Worm (Caenorhabditis elegans) whole organism, young adult: ENCODE measurements around the gene B0507.4.

ENCODE experiments used
- B0019.2 ChIP-seq: fragments of 200-800 bp; sonication (Bioruptor generic); conservative IDR thresholded peaks from 2 replicates; pipeline ENCODE4 v1.3.6; 2022; ENCODE audit warnings: missing genetic modification reagents, missing genetic modification characterization, missing compliant biosample characterization
- B0261.1 ChIP-seq: sonication (generic microtip); optimal IDR thresholded peaks from 2 replicates; lab custom pipeline; 2016; ENCODE audit warnings: mild to moderate bottlenecking, missing genetic modification characterization, moderate library complexity, missing compliant biosample characterization
- B0336.3 ChIP-seq: fragments of 200-800 bp; sonication (Bioruptor generic); IDR thresholded peaks from 2 replicates; pipeline ENCODE4 v1.3.6; 2022; ENCODE audit warnings: missing genetic modification characterization, missing compliant biosample characterization
- F10E7.11 ChIP-seq: sonication (generic microtip); optimal IDR thresholded peaks from 2 replicates; lab custom pipeline; 2017; ENCODE audit warnings: mild to moderate bottlenecking, missing genetic modification characterization, moderate library complexity, missing compliant biosample characterization
- F23B12.7 ChIP-seq: sonication (generic microtip); optimal IDR thresholded peaks from 2 replicates; lab custom pipeline; 2017; ENCODE audit warnings: missing genetic modification characterization, mild to moderate bottlenecking, missing compliant biosample characterization, antibody characterized with exemption, moderate library complexity; ENCODE audit not compliant: insufficient read depth
- F37B4.10 ChIP-seq: fragments of 200-800 bp; sonication (Bioruptor generic); IDR thresholded peaks from 2 replicates; pipeline ENCODE4 v1.3.6; 2022; ENCODE audit warnings: missing genetic modification characterization, missing compliant biosample characterization
- F49E8.2 ChIP-seq: sonication (generic microtip); optimal IDR thresholded peaks from 3 replicates; lab custom pipeline; 2017; ENCODE audit warnings: missing genetic modification characterization, mild to moderate bottlenecking, missing compliant biosample characterization, antibody characterized with exemption, moderate library complexity; ENCODE audit not compliant: insufficient read depth
- F57A8.1 ChIP-seq: fragments of 200-800 bp; sonication (Bioruptor generic); optimal IDR thresholded peaks from 2 replicates; lab custom pipeline; 2018; ENCODE audit warnings: mild to moderate bottlenecking, missing genetic modification characterization, moderate library complexity, missing compliant biosample characterization
- T07F8.4 ChIP-seq: sonication (generic microtip); optimal IDR thresholded peaks from 2 replicates; lab custom pipeline; 2016; ENCODE audit warnings: mild to moderate bottlenecking, missing genetic modification characterization, moderate library complexity, missing compliant biosample characterization
- akir-1 ChIP-seq: fragments of 200-800 bp; sonication (Bioruptor generic); optimal IDR thresholded peaks from 2 replicates; lab custom pipeline; 2018; ENCODE audit warnings: mild to moderate bottlenecking, missing genetic modification characterization, moderate library complexity, missing compliant biosample characterization
- athp-1 ChIP-seq: sonication (generic microtip); optimal IDR thresholded peaks from 2 replicates; lab custom pipeline; 2017; ENCODE audit warnings: mild to moderate bottlenecking, missing genetic modification characterization, missing compliant biosample characterization
- attf-5 ChIP-seq: fragments of 200-800 bp; sonication (Bioruptor generic); optimal IDR thresholded peaks from 2 replicates; lab custom pipeline; 2018; ENCODE audit warnings: mild to moderate bottlenecking, missing genetic modification characterization, missing compliant biosample characterization
- die-1 ChIP-seq: sonication (generic microtip); optimal IDR thresholded peaks from 2 replicates; lab custom pipeline; 2016; ENCODE audit warnings: missing genotype, mild to moderate bottlenecking, missing genetic modification characterization, missing compliant biosample characterization
- dpl-1 ChIP-seq: fragments of 150-350 bp; optimal IDR thresholded peaks from 2 replicates; lab custom pipeline; 2014; ENCODE audit warnings: missing biosample characterization, missing genetic modification reagents, missing genetic modification characterization
- efl-1 ChIP-seq: fragments of 150-350 bp; optimal IDR thresholded peaks from 2 replicates; lab custom pipeline; 2014; ENCODE audit warnings: missing biosample characterization, missing genetic modification reagents, missing genetic modification characterization
- egrh-3 ChIP-seq: fragments of 200-800 bp; sonication (Bioruptor generic); IDR thresholded peaks from 2 replicates; pipeline ENCODE4 v1.3.6; 2022; ENCODE audit warnings: missing genetic modification reagents, missing genetic modification characterization, missing compliant biosample characterization
- ekl-4 ChIP-seq: fragments of 200-800 bp; sonication (Bioruptor generic); IDR thresholded peaks from 2 replicates; pipeline ENCODE4 v1.3.6; 2022; ENCODE audit warnings: missing genetic modification reagents, missing genetic modification characterization, missing compliant biosample characterization
- fkh-3 ChIP-seq: sonication (generic microtip); optimal IDR thresholded peaks from 2 replicates; lab custom pipeline; 2016; ENCODE audit warnings: mild to moderate bottlenecking, missing genetic modification characterization, missing compliant biosample characterization
- hlh-12 ChIP-seq: sonication (generic microtip); optimal IDR thresholded peaks from 2 replicates; lab custom pipeline; 2016; ENCODE audit warnings: missing genetic modification characterization, missing compliant biosample characterization
- hlh-26 ChIP-seq: fragments of 200-800 bp; sonication (Bioruptor generic); conservative IDR thresholded peaks from 2 replicates; pipeline ENCODE4 v1.3.6; 2022; ENCODE audit warnings: missing genetic modification reagents, missing genetic modification characterization, missing compliant biosample characterization
- hmg-1.2 ChIP-seq: fragments of 200-800 bp; sonication (Bioruptor generic); IDR thresholded peaks from 2 replicates; pipeline ENCODE4 v1.3.6; 2022; ENCODE audit warnings: missing genetic modification reagents, missing genetic modification characterization, missing compliant biosample characterization
- hmg-20 ChIP-seq: fragments of 200-800 bp; sonication (Bioruptor generic); IDR thresholded peaks from 2 replicates; pipeline ENCODE4 v1.3.6; 2022; ENCODE audit warnings: missing genetic modification reagents, missing genetic modification characterization, missing compliant biosample characterization
- hsf-1 ChIP-seq: fragments of 200-800 bp; sonication (Bioruptor generic); IDR thresholded peaks from 2 replicates; pipeline ENCODE4 v1.3.6; 2022; ENCODE audit warnings: missing genetic modification reagents, missing genetic modification characterization, missing compliant biosample characterization
- let-526 ChIP-seq: fragments of 200-800 bp; sonication (Bioruptor generic); IDR thresholded peaks from 2 replicates; pipeline ENCODE4 v1.3.6; 2022; ENCODE audit warnings: missing genetic modification reagents, missing genetic modification characterization, missing compliant biosample characterization
- lin-26 ChIP-seq: fragments of 200-800 bp; sonication (Bioruptor generic); IDR thresholded peaks from 2 replicates; pipeline ENCODE4 v1.3.6; 2022; ENCODE audit warnings: missing genetic modification reagents, missing genetic modification characterization, missing compliant biosample characterization
- lin-54 ChIP-seq: fragments of 200-800 bp; sonication (Bioruptor generic); optimal IDR thresholded peaks from 2 replicates; lab custom pipeline; 2018; ENCODE audit warnings: mild to moderate bottlenecking, missing genetic modification characterization, missing compliant biosample characterization
- lsy-27 ChIP-seq: sonication (generic microtip); optimal IDR thresholded peaks from 2 replicates; lab custom pipeline; 2017; ENCODE audit warnings: missing genetic modification characterization, mild to moderate bottlenecking, missing compliant biosample characterization, antibody characterized with exemption, missing genotype, borderline replicate concordance; ENCODE audit not compliant: insufficient read depth
- madf-10 ChIP-seq: sonication (generic microtip); optimal IDR thresholded peaks from 2 replicates; lab custom pipeline; 2016; ENCODE audit warnings: mild to moderate bottlenecking, missing genetic modification characterization, missing compliant biosample characterization
- madf-8 ChIP-seq: fragments of 200-800 bp; sonication (Bioruptor generic); conservative IDR thresholded peaks from 2 replicates; pipeline ENCODE4 v1.3.6; 2022; ENCODE audit warnings: missing genetic modification reagents, missing genetic modification characterization, missing compliant biosample characterization
- mel-28 ChIP-seq: sonication (generic microtip); optimal IDR thresholded peaks from 2 replicates; lab custom pipeline; 2016; ENCODE audit warnings: borderline replicate concordance, mild to moderate bottlenecking, missing genetic modification characterization, missing compliant biosample characterization
- mxl-1 ChIP-seq: sonication (generic microtip); optimal IDR thresholded peaks from 2 replicates; lab custom pipeline; 2016; ENCODE audit warnings: missing genetic modification characterization, missing compliant biosample characterization
- nfyb-1 ChIP-seq: fragments of 200-800 bp; sonication (Bioruptor generic); IDR thresholded peaks from 2 replicates; pipeline ENCODE4 v1.3.6; 2022; ENCODE audit warnings: missing genetic modification reagents, missing genetic modification characterization, missing compliant biosample characterization
- nhr-120 ChIP-seq: fragments of 200-800 bp; sonication (Bioruptor generic); IDR thresholded peaks from 2 replicates; pipeline ENCODE4 v1.3.6; 2022; ENCODE audit warnings: missing genetic modification characterization, missing compliant biosample characterization
- nhr-179 ChIP-seq: sonication (generic microtip); optimal IDR thresholded peaks from 2 replicates; lab custom pipeline; 2016; ENCODE audit warnings: mild to moderate bottlenecking, missing genetic modification characterization, missing compliant biosample characterization
- nhr-90 ChIP-seq: sonication (generic microtip); optimal IDR thresholded peaks from 2 replicates; lab custom pipeline; 2016; ENCODE audit warnings: missing genotype, mild to moderate bottlenecking, missing genetic modification characterization, missing compliant biosample characterization
- rec-8 ChIP-seq, 2 experiments: sonication (generic microtip); optimal IDR thresholded peaks; 2 replicates each; lab custom pipeline; 2016; ENCODE audit warnings: mild to moderate bottlenecking in 2 of 2, missing genetic modification characterization in 2 of 2, missing genetic modification reagents in 2 of 2, missing genotype in 2 of 2, missing biosample characterization in 1 of 2, missing compliant biosample characterization in 1 of 2, moderate library complexity in 1 of 2
- repo-1 ChIP-seq: sonication (generic microtip); optimal IDR thresholded peaks from 2 replicates; lab custom pipeline; 2017; ENCODE audit warnings: mild to moderate bottlenecking, missing genetic modification characterization, missing compliant biosample characterization
- rpc-1 ChIP-seq, 2 experiments: fragments of 150-350 bp in 1 of 2; sonication (generic microtip) in 1 of 2; optimal IDR thresholded peaks; 2 replicates each; lab custom pipeline; 2014 to 2018; ENCODE audit warnings: missing biosample characterization in 1 of 2, missing genetic modification characterization in 1 of 2, missing genetic modification reagents in 1 of 2, missing genotype in 1 of 2
- sdz-38 ChIP-seq: sonication (generic microtip); optimal IDR thresholded peaks from 2 replicates; lab custom pipeline; 2016; ENCODE audit warnings: missing genotype, missing genetic modification characterization, missing compliant biosample characterization
- snpc-1.1 ChIP-seq: sonication (generic microtip); optimal IDR thresholded peaks from 2 replicates; lab custom pipeline; 2017; ENCODE audit warnings: missing genetic modification characterization, mild to moderate bottlenecking, missing compliant biosample characterization, antibody characterized with exemption, moderate library complexity, missing genotype, missing genetic modification reagents; ENCODE audit not compliant: insufficient read depth
- tbp1 ChIP-seq: fragments of 200-800 bp; sonication (Bioruptor generic); optimal IDR thresholded peaks from 2 replicates; lab custom pipeline; 2018; ENCODE audit warnings: mild to moderate bottlenecking, missing genetic modification characterization, missing compliant biosample characterization
- tbx-9 ChIP-seq: sonication (generic microtip); optimal IDR thresholded peaks from 2 replicates; lab custom pipeline; 2016; ENCODE audit warnings: borderline replicate concordance, missing genetic modification characterization, inconsistent platforms, missing compliant biosample characterization
- unc-130 ChIP-seq: sonication (generic microtip); optimal IDR thresholded peaks from 2 replicates; lab custom pipeline; 2016; ENCODE audit warnings: missing genetic modification reagents, missing genetic modification characterization, missing compliant biosample characterization
- xnd-1 ChIP-seq: sonication (generic microtip); optimal IDR thresholded peaks from 2 replicates; lab custom pipeline; 2016; ENCODE audit warnings: missing genotype, missing genetic modification reagents, missing genetic modification characterization, missing compliant biosample characterization
- zim-3 ChIP-seq: sonication (generic microtip); optimal IDR thresholded peaks from 2 replicates; lab custom pipeline; 2017; ENCODE audit warnings: mild to moderate bottlenecking, missing genetic modification characterization, moderate library complexity, missing compliant biosample characterization
- ztf-22 ChIP-seq: fragments of 200-800 bp; sonication (Bioruptor generic); optimal IDR thresholded peaks from 2 replicates; lab custom pipeline; 2018; ENCODE audit warnings: mild to moderate bottlenecking, missing genetic modification characterization, moderate library complexity, missing compliant biosample characterization
- ztf-25 ChIP-seq: fragments of 200-800 bp; sonication (Bioruptor generic); IDR thresholded peaks from 2 replicates; pipeline ENCODE4 v1.3.6; 2022; ENCODE audit warnings: missing genetic modification reagents, missing genetic modification characterization, missing compliant biosample characterization
- ztf-3 ChIP-seq: fragments of 200-800 bp; sonication (Bioruptor generic); optimal IDR thresholded peaks from 2 replicates; lab custom pipeline; 2018; ENCODE audit warnings: mild to moderate bottlenecking, missing genetic modification characterization, missing compliant biosample characterization

Gene B0507.4

DNA sequence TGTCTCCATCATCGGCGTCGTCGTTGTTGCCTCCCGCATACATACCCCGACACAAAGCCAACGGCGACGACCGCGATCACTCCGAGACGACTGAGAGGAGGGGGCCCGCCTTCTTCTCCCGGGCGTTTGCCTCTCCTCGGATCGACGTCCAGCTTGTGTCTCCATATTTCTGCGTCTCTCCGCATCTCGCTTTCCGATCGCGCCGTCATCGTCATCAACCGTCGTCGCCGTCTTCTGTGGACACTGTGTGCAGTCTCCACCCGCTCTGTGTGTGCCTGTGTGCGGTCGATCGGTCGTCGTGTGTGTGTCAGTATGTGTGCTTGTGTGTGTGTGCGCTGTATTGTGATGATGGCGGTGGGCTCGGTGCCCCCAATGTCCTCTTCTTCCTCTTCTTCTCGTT is 30.8 kb downstream of the B0507.4 start:
- TF ChIP-seq hmg-1.2 (GFP tag; lab: Robert Waterston, UW) (0 out of 2 replicates have a peak, but pooled peaks have one; percentile 31), F49E8.2 (tag; lab: Kevin White, UChicago) (no peak), sdz-38 (tag; lab: Kevin White, UChicago) (no peak), tbx-9 (no peak), nhr-179 (tag; lab: Kevin White, UChicago) (no peak), unc-130 (no peak), lin-54 (GFP tag; lab: Kevin White, UChicago) (no peak), rpc-1 (optimal IDR thresholded peaks at IDR 0.05; lab: Kevin White, UChicago) (no peak), rpc-1 (tag; optimal IDR thresholded peaks at IDR 0.05; lab: Kevin White, UChicago) (no peak), F23B12.7 (tag; lab: Kevin White, UChicago) (no peak), hlh-12 (no peak), F57A8.1 (no peak), ekl-4 (no peak), F37B4.10 (GFP tag; lab: Robert Waterston, UW) (0 out of 2 replicates have a peak, but pooled peaks have one; percentile 17), B0336.3 (GFP tag; lab: Robert Waterston, UW) (no peak), hlh-26 (GFP tag; lab: Robert Waterston, UW) (no peak), rec-8 (tag; optimal IDR thresholded peaks at IDR 0.05; lab: Kevin White, UChicago) (no peak), hsf-1 (GFP tag; lab: Robert Waterston, UW) (no peak), zim-3 (no peak), mxl-1 (no peak), mel-28 (tag; lab: Kevin White, UChicago) (no peak), attf-5 (GFP tag; lab: Kevin White, UChicago) (peak; percentile 68), fkh-3 (tag; lab: Kevin White, UChicago) (no peak), egrh-3 (GFP tag; lab: Robert Waterston, UW) (peak; percentile 80; the same call in 1 of the 2 replicates), F10E7.11 (no peak), akir-1 (GFP tag; lab: Kevin White, UChicago) (no peak), nhr-120 (GFP tag; lab: Robert Waterston, UW) (no peak), ztf-3 (GFP tag; lab: Kevin White, UChicago) (no peak), nfyb-1 (GFP tag; lab: Robert Waterston, UW) (0 out of 2 replicates have a peak, but pooled peaks have one; percentile 57), madf-8 (GFP tag; lab: Robert Waterston, UW) (no peak), nhr-90 (tag; lab: Kevin White, UChicago) (no peak), efl-1 (GFP tag; lab: Kevin White, UChicago) (no peak), let-526 (GFP tag; lab: Robert Waterston, UW) (no peak), ztf-25 (GFP tag; lab: Robert Waterston, UW) (no peak), lsy-27 (tag; lab: Kevin White, UChicago) (no peak), B0261.1 (tag; lab: Kevin White, UChicago) (no peak), xnd-1 (tag; lab: Kevin White, UChicago) (no peak), athp-1 (tag; lab: Kevin White, UChicago) (no peak), B0019.2 (GFP tag; lab: Robert Waterston, UW) (no peak), hmg-20 (no peak), ztf-22 (GFP tag; lab: Kevin White, UChicago) (no peak), lin-26 (GFP tag; lab: Robert Waterston, UW) (peak; percentile 39; the same call in 1 of the 2 replicates), madf-10 (tag; lab: Kevin White, UChicago) (no peak), die-1 (no peak), dpl-1 (GFP tag; lab: Kevin White, UChicago) (no peak), T07F8.4 (no peak), snpc-1.1 (tag; lab: Kevin White, UChicago) (no peak), tbp1 (GFP tag; lab: Kevin White, UChicago) (peak; percentile 8), repo-1 (tag; lab: Kevin White, UChicago) (no peak)
